Fruit fly (Drosophila melanogaster) whole organism, prepupa: ENCODE results near the gene CheB38c.

Experiments used
- CG10631 ChIP-seq: fragments of 200-800 bp; sonication (Bioruptor generic); optimal IDR thresholded peaks from 2 replicates; lab custom pipeline; 2016; ENCODE audit warnings: missing biosample characterization, missing genetic modification characterization
- CG10669 ChIP-seq: fragments of 200-800 bp; sonication (Bioruptor generic); optimal IDR thresholded peaks from 3 replicates; lab custom pipeline; 2018; ENCODE audit warnings: missing biosample characterization, mild to moderate bottlenecking, missing genetic modification characterization, moderate library complexity
- CG11294 ChIP-seq: fragments of 200-800 bp; sonication (Bioruptor generic); IDR thresholded peaks from 2 replicates; pipeline ENCODE4 v1.3.6; 2022; ENCODE audit warnings: missing biosample characterization, missing genetic modification characterization
- CG11762 ChIP-seq: fragments of 200-800 bp; sonication (Bioruptor generic); optimal IDR thresholded peaks from 3 replicates; lab custom pipeline; 2016; ENCODE audit warnings: missing biosample characterization, missing genetic modification characterization; ENCODE audit not compliant: insufficient read depth
- CG11902 ChIP-seq: fragments of 200-800 bp; sonication (Bioruptor generic); optimal IDR thresholded peaks from 3 replicates; lab custom pipeline; 2016; ENCODE audit warnings: missing biosample characterization, missing genetic modification characterization
- CG15336 ChIP-seq: fragments of 200-800 bp; sonication (Bioruptor generic); IDR thresholded peaks from 2 replicates; pipeline ENCODE4 v1.3.6; 2022; ENCODE audit warnings: missing biosample characterization, missing genetic modification characterization
- CG1621 ChIP-seq: fragments of 200-800 bp; sonication (Bioruptor generic); optimal IDR thresholded peaks from 3 replicates; lab custom pipeline; 2018; ENCODE audit warnings: missing biosample characterization, mild to moderate bottlenecking, missing genetic modification characterization
- CG16779 ChIP-seq: fragments of 200-800 bp; sonication (Bioruptor generic); optimal IDR thresholded peaks from 3 replicates; lab custom pipeline; 2017; ENCODE audit warnings: missing biosample characterization, mild to moderate bottlenecking, missing genetic modification characterization
- CG3032 ChIP-seq: fragments of 200-800 bp; optimal IDR thresholded peaks from 2 replicates; lab custom pipeline; 2019; ENCODE audit warnings: missing biosample characterization, mild to moderate bottlenecking, missing genetic modification characterization, moderate library complexity
- CG34406 ChIP-seq: fragments of 200-800 bp; sonication (Bioruptor generic); optimal IDR thresholded peaks from 3 replicates; lab custom pipeline; 2016; ENCODE audit warnings: missing biosample characterization, missing genetic modification characterization
- CG3919 ChIP-seq: fragments of 200-800 bp; sonication (Bioruptor generic); optimal IDR thresholded peaks from 3 replicates; lab custom pipeline; 2016; ENCODE audit warnings: missing biosample characterization, missing genetic modification characterization
- CG6163 ChIP-seq: fragments of 200-800 bp; sonication (Bioruptor generic); IDR thresholded peaks from 3 replicates; pipeline ENCODE4 v1.3.6; 2022; ENCODE audit warnings: missing biosample characterization, missing genetic modification characterization
- CG6276 ChIP-seq: fragments of 200-800 bp; sonication (Bioruptor generic); optimal IDR thresholded peaks from 2 replicates; lab custom pipeline; 2017; ENCODE audit warnings: missing biosample characterization, mild to moderate bottlenecking, missing genetic modification characterization
- CG6792 ChIP-seq: fragments of 200-800 bp; sonication (Bioruptor generic); optimal IDR thresholded peaks from 3 replicates; lab custom pipeline; 2016; ENCODE audit warnings: missing biosample characterization, missing genetic modification characterization
- CG6808 ChIP-seq: fragments of 200-800 bp; sonication (Bioruptor generic); optimal IDR thresholded peaks from 3 replicates; lab custom pipeline; 2017; ENCODE audit warnings: missing biosample characterization, missing genetic modification characterization, mild to moderate bottlenecking, moderate library complexity, missing genetic modification reagents
- CG7368 ChIP-seq: fragments of 200-800 bp; sonication (Bioruptor generic); optimal IDR thresholded peaks from 3 replicates; lab custom pipeline; 2016; ENCODE audit warnings: missing biosample characterization, missing genetic modification characterization
- CG9139 ChIP-seq: fragments of 200-800 bp; sonication (Bioruptor generic); optimal IDR thresholded peaks from 3 replicates; lab custom pipeline; 2017; ENCODE audit warnings: missing biosample characterization, mild to moderate bottlenecking, missing genetic modification characterization
- Eip75B ChIP-seq: fragments of 200-800 bp; sonication (Bioruptor generic); optimal IDR thresholded peaks from 3 replicates; lab custom pipeline; 2016; ENCODE audit warnings: missing biosample characterization, missing genetic modification characterization
- Eip78C ChIP-seq: fragments of 200-800 bp; sonication (Bioruptor generic); peaks from one replicate; lab custom pipeline; 2016; ENCODE audit warnings: missing biosample characterization, missing genetic modification characterization
- Eip93F ChIP-seq: fragments of 200-800 bp; sonication (Bioruptor generic); optimal IDR thresholded peaks from 2 replicates; lab custom pipeline; 2016; ENCODE audit warnings: missing biosample characterization, mild to moderate bottlenecking, missing genetic modification characterization
- Ets96B ChIP-seq: fragments of 200-800 bp; optimal IDR thresholded peaks from 2 replicates; lab custom pipeline; 2019; ENCODE audit warnings: missing biosample characterization, mild to moderate bottlenecking, missing genetic modification characterization, moderate library complexity
- Hr38 ChIP-seq: sonication (Bioruptor generic); optimal IDR thresholded peaks from 2 replicates; lab custom pipeline; 2016; ENCODE audit warnings: missing biosample characterization, missing genetic modification characterization
- Hr4 ChIP-seq: fragments of 200-800 bp; sonication (Bioruptor generic); optimal IDR thresholded peaks from 3 replicates; lab custom pipeline; 2016; ENCODE audit warnings: missing biosample characterization, missing genetic modification characterization
- Met ChIP-seq: fragments of 200-800 bp; sonication (Bioruptor generic); optimal IDR thresholded peaks from 3 replicates; lab custom pipeline; 2016; ENCODE audit warnings: missing biosample characterization, missing genetic modification characterization
- OdsH ChIP-seq: fragments of 200-800 bp; sonication (Bioruptor generic); optimal IDR thresholded peaks from 3 replicates; lab custom pipeline; 2016; ENCODE audit warnings: missing biosample characterization, missing genetic modification characterization
- Smox ChIP-seq: fragments of 200-800 bp; sonication (Bioruptor generic); optimal IDR thresholded peaks from 3 replicates; lab custom pipeline; 2016; ENCODE audit warnings: missing biosample characterization, missing genetic modification characterization
- Sox14 ChIP-seq: fragments of 200-800 bp; sonication (Bioruptor generic); optimal IDR thresholded peaks from 3 replicates; lab custom pipeline; 2016; ENCODE audit warnings: missing biosample characterization, missing genetic modification characterization
- Sox15 ChIP-seq: fragments of 200-800 bp; sonication (Bioruptor generic); optimal IDR thresholded peaks from 3 replicates; lab custom pipeline; 2016; ENCODE audit warnings: missing biosample characterization, missing genetic modification characterization
- achi ChIP-seq: fragments of 200-800 bp; sonication (Bioruptor generic); optimal IDR thresholded peaks from 3 replicates; lab custom pipeline; 2016; ENCODE audit warnings: missing biosample characterization, missing genetic modification characterization
- acj6 ChIP-seq: fragments of 200-800 bp; sonication (Bioruptor generic); optimal IDR thresholded peaks from 3 replicates; lab custom pipeline; 2016; ENCODE audit warnings: missing biosample characterization, missing genetic modification characterization
- dac ChIP-seq: fragments of 200-800 bp; sonication (Bioruptor generic); optimal IDR thresholded peaks from 2 replicates; lab custom pipeline; 2017; ENCODE audit warnings: missing biosample characterization, mild to moderate bottlenecking, missing genetic modification characterization
- dsx ChIP-seq: fragments of 200-800 bp; optimal IDR thresholded peaks from 3 replicates; lab custom pipeline; 2019; ENCODE audit warnings: missing biosample characterization, mild to moderate bottlenecking, missing genetic modification characterization, moderate library complexity; ENCODE audit not compliant: poor library complexity, severe bottlenecking
- eg ChIP-seq: fragments of 200-800 bp; sonication (Bioruptor generic); IDR thresholded peaks from 3 replicates; pipeline ENCODE4 v1.3.6; 2022; ENCODE audit warnings: missing biosample characterization, missing genetic modification characterization
- fd59A ChIP-seq: fragments of 200-800 bp; sonication (Bioruptor generic); optimal IDR thresholded peaks from 2 replicates; lab custom pipeline; 2017; ENCODE audit warnings: missing biosample characterization, mild to moderate bottlenecking, missing genetic modification characterization, missing genetic modification reagents
- fd85E ChIP-seq: fragments of 200-800 bp; sonication (Bioruptor generic); optimal IDR thresholded peaks from 3 replicates; lab custom pipeline; 2016; ENCODE audit warnings: missing biosample characterization, missing genetic modification characterization
- lz ChIP-seq: fragments of 200-800 bp; sonication (Bioruptor generic); optimal IDR thresholded peaks from 3 replicates; lab custom pipeline; 2016; ENCODE audit warnings: missing biosample characterization, missing genetic modification characterization
- net ChIP-seq: fragments of 200-800 bp; sonication (Bioruptor generic); optimal IDR thresholded peaks from 3 replicates; lab custom pipeline; 2016; ENCODE audit warnings: missing biosample characterization, missing genetic modification characterization
- pdm3 ChIP-seq: fragments of 200-800 bp; sonication (Bioruptor generic); optimal IDR thresholded peaks from 3 replicates; lab custom pipeline; 2016; ENCODE audit warnings: missing biosample characterization, missing genetic modification characterization
- salr ChIP-seq, 2 experiments: fragments of 200-800 bp; sonication (Bioruptor generic); optimal IDR thresholded peaks; 3 replicates each; lab custom pipeline; 2016 to 2018; ENCODE audit warnings: missing biosample characterization in 2 of 2, missing genetic modification characterization in 2 of 2, mild to moderate bottlenecking in 1 of 2
- spab ChIP-seq: fragments of 200-800 bp; sonication (Bioruptor generic); optimal IDR thresholded peaks from 2 replicates; lab custom pipeline; 2017; ENCODE audit warnings: missing biosample characterization, mild to moderate bottlenecking, missing genetic modification characterization, missing genetic modification reagents
- ss ChIP-seq, 2 experiments: fragments of 200-800 bp; sonication (Bioruptor generic); optimal IDR thresholded peaks; 2 replicates in 1 of 2; 3 replicates in 1 of 2; lab custom pipeline; 2017 to 2018; ENCODE audit warnings: mild to moderate bottlenecking in 2 of 2, missing biosample characterization in 2 of 2, missing genetic modification characterization in 2 of 2, moderate library complexity in 1 of 2
- svp ChIP-seq: fragments of 200-800 bp; sonication (Bioruptor generic); peaks from one replicate; lab custom pipeline; 2016; ENCODE audit warnings: missing biosample characterization, missing genetic modification characterization
- topi ChIP-seq: fragments of 200-800 bp; sonication (Bioruptor generic); optimal IDR thresholded peaks from 3 replicates; lab custom pipeline; 2016; ENCODE audit warnings: missing biosample characterization, missing genetic modification characterization

Gene CheB38c

DNA sequence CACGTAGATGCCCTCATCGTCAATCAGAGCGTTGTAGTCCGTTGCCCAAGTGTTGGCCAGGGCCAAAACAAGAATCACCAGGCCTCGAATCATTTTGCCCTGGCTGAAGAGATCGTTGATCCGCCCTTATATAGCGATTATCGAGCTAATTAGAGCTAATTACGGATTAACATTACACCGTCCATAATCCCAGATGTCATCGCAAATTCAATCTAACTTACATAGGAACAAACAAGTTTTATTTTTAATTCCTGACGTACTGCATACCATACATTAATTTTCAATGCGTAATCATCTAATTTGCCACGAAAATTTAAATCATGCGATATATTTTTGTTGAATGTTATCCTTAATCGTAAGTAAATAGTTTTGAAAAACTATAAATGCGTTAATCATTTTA is 3.5 kb downstream of the CheB38c start, which contains the start of gene CheB38b:
Gene CheB38b (minus strand): TSS at position 101 of the 400 bp plus-strand sequence.
- TF ChIP-seq ss (GFP tag; optimal IDR thresholded peaks at IDR 0.05; lab: Kevin White, UChicago), result no peak

DNA sequence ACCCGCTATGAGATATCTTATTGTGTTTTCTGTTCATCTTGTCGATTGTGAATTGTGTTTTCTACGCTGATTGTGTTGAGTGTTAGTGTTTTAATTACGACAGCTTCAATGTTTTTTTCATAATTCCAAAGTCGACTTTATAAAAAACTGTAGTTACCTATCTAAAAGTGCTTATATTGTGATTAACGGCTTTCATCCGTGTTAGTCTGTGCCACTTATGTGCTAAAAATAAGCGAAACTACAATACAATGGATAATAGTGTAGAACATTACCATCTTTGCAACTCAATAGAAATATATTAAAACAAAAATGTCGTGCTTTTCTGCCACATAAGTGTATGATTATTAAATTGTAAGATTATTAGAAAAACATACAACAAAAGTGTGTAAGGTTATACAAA is 4.5 kb downstream of the CheB38c start, which contains the start of gene CG33322:
Gene CG33322 (minus strand): TSS at position 101 of the 400 bp plus-strand sequence.
- TF ChIP-seq Sox14 (GFP tag; lab: Kevin White, UChicago) (no peak), CG16779 (tag; lab: Kevin White, UChicago) (no peak), Hr4 (no peak), ss (GFP tag; optimal IDR thresholded peaks at IDR 0.05; lab: Kevin White, UChicago) (no peak), Eip93F (no peak), CG11902 (GFP tag; lab: Kevin White, UChicago) (no peak), topi (GFP tag; lab: Kevin White, UChicago) (no peak), CG6808 (GFP tag; lab: Kevin White, UChicago) (no peak), Eip78C (GFP tag; lab: Kevin White, UChicago) (no peak), eg (GFP tag; lab: Robert Waterston, UW) (no peak), achi (GFP tag; lab: Kevin White, UChicago) (no peak), dac (no peak), CG10669 (GFP tag; lab: Kevin White, UChicago) (no peak), CG7368 (no peak), Hr38 (GFP tag; lab: Kevin White, UChicago) (no peak), dsx (GFP tag; lab: Kevin White, UChicago) (no peak), spab (GFP tag; lab: Kevin White, UChicago) (no peak), Sox15 (GFP tag; lab: Kevin White, UChicago) (no peak), Smox (GFP tag; lab: Kevin White, UChicago) (no peak), Met (GFP tag; lab: Kevin White, UChicago) (no peak)
- TF ChIP-seq, all 60 proteins: peak for 0

DNA sequence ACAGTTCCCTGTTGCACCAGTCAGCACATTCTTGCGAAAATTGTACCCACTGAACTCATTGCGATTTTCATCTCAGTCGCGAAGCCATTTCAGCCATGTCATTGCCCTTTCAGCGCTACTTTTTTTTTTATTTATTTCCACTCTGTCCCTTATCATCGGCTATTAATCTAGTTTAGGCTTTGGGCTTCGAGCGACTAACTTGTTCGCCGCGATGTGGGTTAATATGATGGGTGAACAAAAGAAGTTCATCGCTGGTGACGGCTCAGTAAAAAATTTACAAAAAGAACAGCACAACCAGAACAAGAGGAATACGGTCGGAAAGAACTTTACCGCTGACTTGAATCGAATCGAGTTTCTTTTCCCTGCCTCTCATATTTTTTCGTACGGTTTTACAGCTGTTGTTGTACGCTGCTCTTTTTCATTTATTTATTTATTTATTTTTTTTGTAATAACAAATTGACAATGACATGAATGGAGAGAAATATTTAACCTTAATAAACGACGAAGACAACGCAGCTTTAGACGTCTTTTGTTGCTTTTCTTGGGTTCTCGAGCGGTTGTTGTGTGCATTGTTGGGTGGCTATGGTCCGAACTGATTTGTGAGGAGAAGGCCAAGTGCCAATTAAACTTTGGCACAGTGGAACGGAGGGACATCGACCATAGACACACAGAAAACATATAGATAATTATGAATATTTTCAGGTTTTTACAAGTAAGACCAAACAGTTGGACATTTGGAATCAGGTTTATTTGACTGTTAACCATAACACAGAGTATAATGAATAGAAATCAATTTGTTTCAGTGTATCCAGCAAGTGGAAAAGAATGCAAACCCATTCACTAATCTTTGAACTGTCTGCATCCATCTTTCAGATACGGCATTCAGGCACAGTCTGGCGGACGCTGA is 8.1 kb downstream of the CheB38c start:
- TF ChIP-seq fd85E (no peak), salr (GFP tag; optimal IDR thresholded peaks at IDR 0.05; lab: Kevin White, UChicago) (no peak), achi (GFP tag; lab: Kevin White, UChicago) (peak; percentile 35), Eip78C (GFP tag; lab: Kevin White, UChicago) (peak; percentile 85), fd59A (GFP tag; lab: Kevin White, UChicago) (peak; percentile 30), lz (GFP tag; lab: Kevin White, UChicago) (peak; percentile 7), Ets96B (peak; percentile 44), ss (GFP tag; optimal IDR thresholded peaks at IDR 0.05; lab: Kevin White, UChicago) (peak; percentile 65 to 80), CG6792 (no peak), CG6276 (GFP tag; lab: Kevin White, UChicago) (no peak), Hr38 (GFP tag; lab: Kevin White, UChicago) (no peak), CG11762 (GFP tag; lab: Kevin White, UChicago) (no peak), CG10631 (GFP tag; lab: Kevin White, UChicago) (peak; percentile 1), dsx (GFP tag; lab: Kevin White, UChicago) (peak; percentile 51), eg (GFP tag; lab: Robert Waterston, UW) (no peak), spab (GFP tag; lab: Kevin White, UChicago) (peak; percentile 7), CG1621 (tag; lab: Kevin White, UChicago) (no peak), acj6 (GFP tag; lab: Kevin White, UChicago) (peak; percentile 4), CG6808 (GFP tag; lab: Kevin White, UChicago) (peak; percentile 57), CG9139 (GFP tag; lab: Kevin White, UChicago) (peak; percentile 78), CG11294 (GFP tag; lab: Robert Waterston, UW) (no peak), CG34406 (GFP tag; lab: Kevin White, UChicago) (peak; percentile 9), svp (peak; percentile 67), CG3919 (GFP tag; lab: Kevin White, UChicago) (peak; percentile 28), Eip93F (peak; percentile 31), net (GFP tag; lab: Kevin White, UChicago) (peak; percentile 8), OdsH (GFP tag; lab: Kevin White, UChicago) (peak; percentile 2), topi (GFP tag; lab: Kevin White, UChicago) (no peak), pdm3 (no peak), CG3032 (tag; lab: Kevin White, UChicago) (peak; percentile 52), Met (GFP tag; lab: Kevin White, UChicago) (no peak), CG6163 (GFP tag; lab: Robert Waterston, UW) (peak; percentile 61; the same call in 2 of the 3 replicates), CG15336 (GFP tag; lab: Robert Waterston, UW) (peak; percentile 10; the same call in 1 of the 2 replicates), CG10669 (GFP tag; lab: Kevin White, UChicago) (peak; percentile 45), Eip75B (GFP tag; lab: Kevin White, UChicago) (peak; percentile 17)
